Worm (Caenorhabditis elegans): Measurements from ENCODE around the gene F14H12.8.

DNA sequence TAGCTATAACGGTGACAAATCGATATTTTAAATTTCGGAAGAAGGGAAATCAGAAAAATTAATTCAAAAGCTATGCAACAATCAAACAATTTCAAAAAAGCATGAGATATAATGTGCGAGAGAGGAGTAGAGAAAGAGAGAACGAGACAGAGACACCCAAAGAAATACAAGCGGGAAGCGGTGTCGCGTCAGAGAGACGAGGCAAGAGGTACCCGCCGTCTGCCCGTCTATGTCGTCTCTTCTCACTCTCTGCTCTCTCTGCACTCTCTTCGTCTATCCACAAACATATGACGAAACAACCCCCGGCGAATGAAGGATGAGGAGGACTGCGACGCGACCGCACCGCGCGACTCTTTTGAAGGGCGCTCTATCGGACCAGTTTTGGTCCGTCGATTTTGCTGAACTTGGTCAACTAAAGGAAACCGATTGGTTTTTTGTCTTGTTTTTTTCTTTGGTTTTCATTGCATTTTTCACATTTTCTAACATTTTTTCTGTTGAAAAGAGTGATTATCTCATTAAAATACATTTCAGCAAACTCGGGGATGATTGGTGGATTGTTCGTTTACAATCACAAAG is 24.1 kb upstream of the F14H12.8 start, which contains the start of gene dpy-23:
- TF ChIP-seq med-1 (GFP tag; optimal IDR thresholded peaks at IDR 0.05; ENCODE audit: insufficient read depth) (no peak), flt-1 (GFP tag; IDR thresholded peaks at IDR 0.05) (0 out of 2 replicates have a peak, but pooled peaks have one; percentile 46), tab-1 (GFP tag; IDR thresholded peaks at IDR 0.05) (no peak), cog-1 (tag; optimal IDR thresholded peaks at IDR 0.05) (peak; percentile 91), T22C8.4 (GFP tag; IDR thresholded peaks at IDR 0.05) (no peak), ztf-23 (GFP tag; IDR thresholded peaks at IDR 0.05) (no peak), ztf-29 (GFP tag; IDR thresholded peaks at IDR 0.05) (no peak)
